Fruit fly (Drosophila melanogaster) whole organism, pupa: Measurements from ENCODE around the gene CG14823.

Experiments used
- CG13204 ChIP-seq: fragments of 200-800 bp; sonication (Bioruptor generic); optimal IDR thresholded peaks from 2 replicates; lab custom pipeline; 2018; ENCODE audit warnings: missing biosample characterization, mild to moderate bottlenecking, missing genetic modification characterization, moderate library complexity
- CG15710 ChIP-seq: fragments of 200-800 bp; sonication (Bioruptor generic); optimal IDR thresholded peaks from 2 replicates; lab custom pipeline; 2018; ENCODE audit warnings: missing biosample characterization, mild to moderate bottlenecking, missing genetic modification characterization, moderate library complexity
- CG32121 ChIP-seq: fragments of 200-800 bp; sonication (Bioruptor generic); IDR thresholded peaks from 2 replicates; pipeline ENCODE4 v1.3.6; 2022; ENCODE audit warnings: missing biosample characterization, missing genetic modification characterization
- CG34367 ChIP-seq: fragments of 200-800 bp; sonication (Bioruptor generic); optimal IDR thresholded peaks from 2 replicates; lab custom pipeline; 2018; ENCODE audit warnings: missing biosample characterization, mild to moderate bottlenecking, missing genetic modification characterization
- CG4496 ChIP-seq: fragments of 200-800 bp; sonication (Bioruptor generic); IDR thresholded peaks from 3 replicates; pipeline ENCODE4 v1.3.6; 2022; ENCODE audit warnings: missing biosample characterization, missing genetic modification characterization
- CG8159 ChIP-seq: fragments of 200-800 bp; sonication (Bioruptor generic); optimal IDR thresholded peaks from 3 replicates; lab custom pipeline; 2018; ENCODE audit warnings: missing biosample characterization, mild to moderate bottlenecking, missing genetic modification characterization, moderate library complexity
- CG9948 ChIP-seq: fragments of 200-800 bp; sonication (Bioruptor generic); optimal IDR thresholded peaks from 2 replicates; lab custom pipeline; 2018; ENCODE audit warnings: missing biosample characterization, mild to moderate bottlenecking, missing genetic modification characterization, moderate library complexity
- D1 ChIP-seq: fragments of 200-800 bp; sonication (Bioruptor generic); optimal IDR thresholded peaks from 2 replicates; lab custom pipeline; 2018; ENCODE audit warnings: missing biosample characterization, mild to moderate bottlenecking, missing genetic modification characterization, moderate library complexity
- EcR ChIP-seq: fragments of 200-800 bp; sonication (Bioruptor generic); optimal IDR thresholded peaks from 3 replicates; lab custom pipeline; 2019; ENCODE audit warnings: missing biosample characterization, missing genetic modification characterization, mild to moderate bottlenecking, moderate library complexity, missing genetic modification reagents
- Ets98B ChIP-seq: fragments of 200-800 bp; sonication (Bioruptor generic); IDR thresholded peaks from 2 replicates; pipeline ENCODE4 v1.3.6; 2022; ENCODE audit warnings: missing biosample characterization, missing genetic modification characterization
- Pif1A ChIP-seq: fragments of 200-800 bp; sonication (Bioruptor generic); optimal IDR thresholded peaks from 3 replicates; lab custom pipeline; 2016; ENCODE audit warnings: missing biosample characterization, missing genetic modification characterization

- no peak for TF ChIP-seq CG9948 (tag; lab: Kevin White, UChicago)
- TF ChIP-seq CG15710 = no peak
- no peak for TF ChIP-seq Ets98B (GFP tag; lab: Robert Waterston, UW)
- no peak for TF ChIP-seq CG32121 (GFP tag; lab: Robert Waterston, UW)
- TF ChIP-seq D1 (tag; lab: Kevin White, UChicago) = no peak
- TF ChIP-seq CG13204 (GFP tag; lab: Kevin White, UChicago) = no peak
- no peak for TF ChIP-seq EcR (GFP tag; lab: Kevin White, UChicago)
- no peak for TF ChIP-seq CG34367 (tag; lab: Kevin White, UChicago)
- no peak for TF ChIP-seq CG4496
- TF ChIP-seq Pif1A = no peak
- no peak for TF ChIP-seq CG8159 (tag; lab: Kevin White, UChicago)
Observed at dm6 chr3L:7077258-7077657, 11.1 kb downstream of the CG14823 start, which contains the start of gene CG8641.
